Fruit fly (Drosophila melanogaster): ENCODE measurements around the gene Hipk.

DNA sequence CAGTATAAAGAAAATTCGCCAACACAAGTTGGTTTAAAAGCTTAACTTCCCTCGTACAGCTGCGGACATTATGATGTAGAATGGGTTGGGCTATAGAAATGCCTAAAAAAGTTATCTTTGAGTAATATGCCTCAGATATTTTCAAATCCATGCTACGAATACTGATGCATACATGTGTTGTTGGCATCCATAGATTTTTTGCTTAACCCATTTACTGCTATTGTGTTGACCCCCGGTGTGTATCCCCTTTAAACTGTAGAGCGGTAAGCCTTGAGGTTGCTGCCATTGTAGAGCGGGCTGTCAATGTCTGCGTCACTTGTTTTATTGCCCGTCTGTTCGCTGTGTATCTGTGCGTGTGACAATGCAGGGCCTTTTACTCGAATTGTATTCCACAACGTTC lies 10.1 kb downstream of the Hipk start:
- peak; percentile 56 for TF ChIP-seq CG1792 (GFP tag; optimal IDR thresholded peaks at IDR 0.05)
- no peak; the same call in 2 of the 3 replicates for TF ChIP-seq croc (GFP tag; conservative IDR thresholded peaks at IDR 0.05)

Data from whole organism, embryonic.